Fruit fly (Drosophila melanogaster) whole organism, embryonic: ENCODE results near the gene Pisd.
A peak's percentile ranks its signal among the peaks of the same experiment; 100 is the strongest.

ENCODE experiments used
- ATbp ChIP-seq: fragments of 200-800 bp; sonication (Bioruptor generic); optimal IDR thresholded peaks from 2 replicates; lab custom pipeline; 2017; ENCODE audit warnings: missing biosample characterization, mild to moderate bottlenecking, missing genetic modification characterization, missing genetic modification reagents
- Atf3 ChIP-seq: fragments of 200-800 bp; sonication (Bioruptor generic); optimal IDR thresholded peaks from 3 replicates; lab custom pipeline; 2016; ENCODE audit warnings: missing biosample characterization, missing genetic modification characterization
- Atf6 ChIP-seq: fragments of 200-800 bp; sonication (Bioruptor generic); IDR thresholded peaks from 2 replicates; pipeline ENCODE4 v1.3.6; 2022; ENCODE audit warnings: missing biosample characterization, missing genetic modification characterization
- BEAF-32 ChIP-seq: fragments of 200-800 bp; sonication (Bioruptor generic); optimal IDR thresholded peaks from 3 replicates; lab custom pipeline; 2017; ENCODE audit warnings: missing biosample characterization, missing genetic modification characterization, mild to moderate bottlenecking, moderate library complexity, missing genetic modification reagents
- Bgb ChIP-seq: fragments of 200-800 bp; sonication (Bioruptor generic); IDR thresholded peaks from 2 replicates; pipeline ENCODE4 v1.3.6; 2022; ENCODE audit warnings: missing biosample characterization, missing genetic modification characterization; ENCODE audit not compliant: partially characterized antibody
- CG10267 ChIP-seq: fragments of 200-800 bp; sonication (Bioruptor generic); optimal IDR thresholded peaks from 2 replicates; lab custom pipeline; 2018; ENCODE audit warnings: missing biosample characterization, mild to moderate bottlenecking, missing genetic modification characterization, moderate library complexity
- CG10431 ChIP-seq: fragments of 200-800 bp; sonication (Bioruptor generic); optimal IDR thresholded peaks from 3 replicates; lab custom pipeline; 2018; ENCODE audit warnings: missing biosample characterization, mild to moderate bottlenecking, missing genetic modification characterization
- CG10543 ChIP-seq: fragments of 200-800 bp; sonication (Bioruptor generic); optimal IDR thresholded peaks from 3 replicates; lab custom pipeline; 2017; ENCODE audit warnings: missing biosample characterization, mild to moderate bottlenecking, missing genetic modification characterization, moderate library complexity
- CG10959 ChIP-seq: fragments of 200-800 bp; sonication (Bioruptor generic); IDR thresholded peaks from 2 replicates; pipeline ENCODE4 v1.3.6; 2022; ENCODE audit warnings: missing biosample characterization, missing genetic modification characterization
- CG12659 ChIP-seq: fragments of 200-800 bp; sonication (Bioruptor generic); optimal IDR thresholded peaks from 3 replicates; lab custom pipeline; 2017; ENCODE audit warnings: mild to moderate bottlenecking, missing biosample characterization, missing genetic modification reagents, missing genetic modification characterization
- CG13296 ChIP-seq: fragments of 200-800 bp; sonication (Bioruptor generic); optimal IDR thresholded peaks from 3 replicates; lab custom pipeline; 2018; ENCODE audit warnings: missing biosample characterization, mild to moderate bottlenecking, missing genetic modification characterization
- CG15601 ChIP-seq: fragments of 200-800 bp; sonication (Bioruptor generic); optimal IDR thresholded peaks from 3 replicates; lab custom pipeline; 2019; ENCODE audit warnings: missing biosample characterization, mild to moderate bottlenecking, missing genetic modification characterization, moderate library complexity
- CG16813 ChIP-seq: fragments of 200-800 bp; sonication (Bioruptor generic); IDR thresholded peaks from 3 replicates; pipeline ENCODE4 v1.3.6; 2022; ENCODE audit warnings: missing biosample characterization, missing genetic modification characterization; ENCODE audit not compliant: partially characterized antibody
- CG17359 ChIP-seq: fragments of 200-800 bp; sonication (Bioruptor generic); optimal IDR thresholded peaks from 3 replicates; lab custom pipeline; 2018; ENCODE audit warnings: missing biosample characterization, mild to moderate bottlenecking, missing genetic modification characterization, moderate library complexity
- CG2116 ChIP-seq: fragments of 200-800 bp; sonication (Bioruptor generic); optimal IDR thresholded peaks from 3 replicates; lab custom pipeline; 2018; ENCODE audit warnings: missing biosample characterization, mild to moderate bottlenecking, missing genetic modification characterization
- CG2199 ChIP-seq: fragments of 200-800 bp; sonication (Bioruptor generic); IDR thresholded peaks from 3 replicates; pipeline ENCODE4 v1.3.6; 2022; ENCODE audit warnings: missing biosample characterization, missing genetic modification characterization
- CG34376 ChIP-seq: fragments of 200-800 bp; sonication (Bioruptor generic); optimal IDR thresholded peaks from 2 replicates; lab custom pipeline; 2018; ENCODE audit warnings: missing biosample characterization, mild to moderate bottlenecking, missing genetic modification characterization
- CG34422 ChIP-seq: fragments of 200-800 bp; sonication (Bioruptor generic); IDR thresholded peaks from 3 replicates; pipeline ENCODE4 v1.3.6; 2022; ENCODE audit warnings: missing biosample characterization, missing genetic modification characterization
- CG4424 ChIP-seq: fragments of 200-800 bp; sonication (Bioruptor generic); optimal IDR thresholded peaks from 3 replicates; lab custom pipeline; 2016; ENCODE audit warnings: missing biosample characterization, missing genetic modification characterization
- CG8924 ChIP-seq: fragments of 200-800 bp; optimal IDR thresholded peaks from 3 replicates; lab custom pipeline; 2019; ENCODE audit warnings: missing biosample characterization, mild to moderate bottlenecking, missing genetic modification characterization, moderate library complexity
- CoRest ChIP-seq: fragments of 200-800 bp; sonication (Bioruptor generic); optimal IDR thresholded peaks from 3 replicates; lab custom pipeline; 2018; ENCODE audit warnings: missing biosample characterization, mild to moderate bottlenecking, missing genetic modification characterization, moderate library complexity
- Dad ChIP-seq: fragments of 200-800 bp; sonication (Bioruptor generic); optimal IDR thresholded peaks from 3 replicates; lab custom pipeline; 2016; ENCODE audit warnings: missing biosample characterization, missing genetic modification characterization
- Dip3 ChIP-seq: fragments of 200-800 bp; sonication (Bioruptor generic); optimal IDR thresholded peaks from 3 replicates; lab custom pipeline; 2016; ENCODE audit warnings: missing biosample characterization, missing genetic modification characterization
- E2f2 ChIP-seq: fragments of 200-800 bp; sonication (Bioruptor generic); IDR thresholded peaks from 2 replicates; pipeline ENCODE4 v1.3.6; 2022; ENCODE audit warnings: missing biosample characterization, missing genetic modification characterization
- Ets97D ChIP-seq: fragments of 200-800 bp; sonication (Bioruptor generic); optimal IDR thresholded peaks from 3 replicates; lab custom pipeline; 2016; ENCODE audit warnings: missing biosample characterization, missing genetic modification characterization
- Max ChIP-seq: fragments of 200-800 bp; sonication (Bioruptor generic); optimal IDR thresholded peaks from 2 replicates; lab custom pipeline; 2016; ENCODE audit warnings: missing biosample characterization, mild to moderate bottlenecking, missing genetic modification characterization
- Pdp1 ChIP-seq, 2 experiments: fragments of 200-800 bp; sonication (Bioruptor generic); optimal IDR thresholded peaks; 3 replicates each; lab custom pipeline; 2016; ENCODE audit warnings: missing biosample characterization in 2 of 2, missing genetic modification characterization in 2 of 2, mild to moderate bottlenecking in 1 of 2, moderate library complexity in 1 of 2
- Sin3A ChIP-seq: fragments of >200 bp; optimal IDR thresholded peaks from 2 replicates; lab custom pipeline; 2018
- Sry-β ChIP-seq: fragments of 200-800 bp; sonication (Bioruptor generic); optimal IDR thresholded peaks from 2 replicates; lab custom pipeline; 2018; ENCODE audit warnings: missing biosample characterization, mild to moderate bottlenecking, missing genetic modification characterization, moderate library complexity
- Stat92E ChIP-seq, 3 experiments: fragments of >200 bp in 2 of 3; fragments of 200-800 bp in 1 of 3; sonication (Bioruptor generic) in 1 of 3; optimal IDR thresholded peaks; 2 replicates each; lab custom pipeline; 2017 to 2019; ENCODE audit warnings: missing biosample characterization in 3 of 3, missing genetic modification characterization in 3 of 3, mild to moderate bottlenecking in 1 of 3, moderate library complexity in 1 of 3
- Tbp ChIP-seq: fragments of >200 bp; optimal IDR thresholded peaks from 2 replicates; lab custom pipeline; 2018; ENCODE audit warnings: missing biosample characterization, missing genetic modification characterization
- YL-1 ChIP-seq: fragments of 200-800 bp; sonication (Bioruptor generic); optimal IDR thresholded peaks from 3 replicates; lab custom pipeline; 2017; ENCODE audit warnings: missing biosample characterization, mild to moderate bottlenecking, missing genetic modification characterization
- amos ChIP-seq: fragments of 200-800 bp; sonication (Bioruptor generic); IDR thresholded peaks from 2 replicates; pipeline ENCODE4 v1.3.6; 2022; ENCODE audit warnings: missing biosample characterization, missing genetic modification characterization; ENCODE audit not compliant: partially characterized antibody
- ara ChIP-seq: fragments of 200-800 bp; sonication (Bioruptor generic); IDR thresholded peaks from 2 replicates; pipeline ENCODE4 v1.3.6; 2022; ENCODE audit warnings: missing biosample characterization, missing genetic modification characterization
- gem ChIP-seq: fragments of 200-800 bp; sonication (Bioruptor generic); optimal IDR thresholded peaks from 2 replicates; lab custom pipeline; 2019; ENCODE audit warnings: missing biosample characterization, mild to moderate bottlenecking, missing genetic modification characterization, moderate library complexity
- knrl ChIP-seq: fragments of 200-800 bp; sonication (Bioruptor generic); IDR thresholded peaks from 3 replicates; pipeline ENCODE4 v1.3.6; 2022; ENCODE audit warnings: missing biosample characterization, missing genetic modification characterization; ENCODE audit not compliant: partially characterized antibody
- lilli ChIP-seq: fragments of 200-800 bp; sonication (Bioruptor generic); optimal IDR thresholded peaks from 3 replicates; lab custom pipeline; 2016; ENCODE audit warnings: missing biosample characterization, missing genetic modification characterization
- lola ChIP-seq, 3 experiments: fragments of >200 bp in 2 of 3; fragments of 200-800 bp in 1 of 3; sonication (Bioruptor generic) in 1 of 3; optimal IDR thresholded peaks; 2 replicates each; lab custom pipeline; 2017 to 2019; ENCODE audit warnings: missing biosample characterization in 3 of 3, missing genetic modification characterization in 3 of 3, mild to moderate bottlenecking in 1 of 3, moderate library complexity in 1 of 3
- nmo ChIP-seq: fragments of 200-800 bp; sonication (Bioruptor generic); optimal IDR thresholded peaks from 2 replicates; lab custom pipeline; 2018; ENCODE audit warnings: missing biosample characterization, mild to moderate bottlenecking, missing genetic modification characterization, moderate library complexity
- p53 ChIP-seq: fragments of 200-800 bp; sonication (Bioruptor generic); optimal IDR thresholded peaks from 2 replicates; lab custom pipeline; 2016; ENCODE audit warnings: missing biosample characterization, missing genetic modification characterization
- pho ChIP-seq: fragments of 200-800 bp; sonication (Bioruptor generic); optimal IDR thresholded peaks from 2 replicates; lab custom pipeline; 2016; ENCODE audit warnings: missing biosample characterization, missing genetic modification characterization
- pzg ChIP-seq: fragments of 200-800 bp; sonication (Bioruptor generic); optimal IDR thresholded peaks from 3 replicates; lab custom pipeline; 2018; ENCODE audit warnings: missing biosample characterization, mild to moderate bottlenecking, missing genetic modification characterization, moderate library complexity
- sim ChIP-seq: fragments of 200-800 bp; sonication (Bioruptor generic); IDR thresholded peaks from 2 replicates; pipeline ENCODE4 v1.3.6; 2022; ENCODE audit warnings: missing biosample characterization, missing genetic modification characterization
- sna ChIP-seq: fragments of 200-800 bp; sonication (Bioruptor generic); IDR thresholded peaks from 2 replicates; pipeline ENCODE4 v1.3.6; 2022; ENCODE audit warnings: missing biosample characterization, missing genetic modification characterization; ENCODE audit not compliant: partially characterized antibody
- sob ChIP-seq: fragments of 200-800 bp; sonication (Bioruptor generic); IDR thresholded peaks from 2 replicates; pipeline ENCODE4 v1.3.6; 2022; ENCODE audit warnings: missing biosample characterization, missing genetic modification characterization
- tio ChIP-seq: fragments of 200-800 bp; sonication (Bioruptor generic); optimal IDR thresholded peaks from 2 replicates; lab custom pipeline; 2017; ENCODE audit warnings: missing biosample characterization, missing genetic modification characterization, inconsistent platforms
- vvl ChIP-seq: fragments of 200-800 bp; sonication (Bioruptor generic); IDR thresholded peaks from 2 replicates; pipeline ENCODE4 v1.3.6; 2022; ENCODE audit warnings: missing biosample characterization, missing genetic modification characterization

Gene Pisd

DNA sequence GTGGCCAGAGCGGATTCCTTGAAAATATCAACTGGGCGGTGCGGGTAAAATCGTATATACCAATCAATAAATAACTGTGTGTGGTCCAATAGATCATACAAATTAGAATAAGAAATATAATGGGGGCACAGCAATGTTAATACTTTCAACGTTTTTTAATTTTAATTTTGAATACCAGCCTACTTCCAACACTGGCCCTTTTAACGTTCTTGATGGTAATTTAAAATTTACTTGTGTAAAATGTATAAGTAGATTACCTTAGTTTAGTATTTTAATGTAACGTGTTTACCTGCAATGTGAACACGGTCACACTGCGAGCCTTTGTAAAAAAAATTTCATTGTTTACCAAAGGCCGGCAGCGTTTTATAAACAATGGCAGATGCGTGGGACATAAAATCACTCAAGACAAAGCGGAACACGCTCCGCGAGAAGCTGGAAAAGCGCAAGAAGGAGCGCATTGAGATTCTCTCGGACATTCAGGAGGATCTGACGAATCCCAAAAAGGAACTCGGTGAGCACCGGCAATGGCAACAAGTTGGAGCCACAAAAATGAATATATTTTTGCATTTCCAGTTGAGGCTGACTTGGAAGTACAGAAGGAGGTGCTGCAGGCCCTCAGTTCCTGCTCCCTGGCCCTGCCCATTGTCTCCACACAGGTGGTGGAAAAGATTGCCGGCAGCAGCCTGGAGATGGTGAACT lies 18.6 kb upstream of the Pisd start, which contains the start of the genes KrT95D and Mettl3 (continued):
- no peak for TF ChIP-seq ATbp
- TF ChIP-seq CG34422 (GFP tag; lab: Robert Waterston, UW), result peak; percentile 77; the same call in 1 of the 3 replicates
- TF ChIP-seq CG4424 (GFP tag; lab: Kevin White, UChicago), result peak; percentile 25
- peak; percentile 83 for TF ChIP-seq CG12659 (GFP tag; lab: Kevin White, UChicago)
- peak; percentile 34 for TF ChIP-seq Dip3 (GFP tag; lab: Kevin White, UChicago)
- peak; percentile 24; the same call in 2 of the 3 replicates for TF ChIP-seq CG16813 (GFP tag; lab: Robert Waterston, UW)
- TF ChIP-seq E2f2 (GFP tag; lab: Robert Waterston, UW), result peak; percentile 56
- TF ChIP-seq YL-1, result peak; percentile 28
- peak; percentile 43; the same call in 1 of the 3 replicates for TF ChIP-seq knrl (GFP tag; lab: Robert Waterston, UW)
- TF ChIP-seq Sin3A (lab: Kevin White, UChicago), result peak; percentile 81
- TF ChIP-seq CG10431, result no peak
- TF ChIP-seq Atf6 (GFP tag; lab: Robert Waterston, UW), result no peak
- TF ChIP-seq lilli (GFP tag; lab: Kevin White, UChicago), result peak; percentile 15
- peak; percentile 77 for TF ChIP-seq Ets97D (GFP tag; lab: Kevin White, UChicago)
- no peak for TF ChIP-seq CG34376 (GFP tag; lab: Kevin White, UChicago)
- TF ChIP-seq CoRest (tag; lab: Kevin White, UChicago), result peak; percentile 41
- peak; percentile 2 to 32 for TF ChIP-seq Pdp1 (GFP tag; optimal IDR thresholded peaks at IDR 0.05; lab: Kevin White, UChicago)
- 0 out of 2 replicates have a peak, but pooled peaks have one; percentile 11 for TF ChIP-seq sna
- peak; percentile 62 for TF ChIP-seq CG2116 (GFP tag; lab: Kevin White, UChicago)
- peak; percentile 38; the same call in 1 of the 2 replicates for TF ChIP-seq Bgb (GFP tag; lab: Robert Waterston, UW)
- no peak for TF ChIP-seq p53 (GFP tag; lab: Kevin White, UChicago)
- TF ChIP-seq pzg (GFP tag; lab: Kevin White, UChicago), result peak; percentile 80
- no peak for TF ChIP-seq Atf3 (GFP tag; lab: Kevin White, UChicago)
- peak; percentile 60 for TF ChIP-seq nmo
- no peak for TF ChIP-seq CG10959
- peak; percentile 62 for TF ChIP-seq Tbp (GFP tag; lab: Kevin White, UChicago)
- TF ChIP-seq amos (GFP tag; lab: Robert Waterston, UW), result peak; percentile 35
- TF ChIP-seq CG10543, result peak; percentile 12
- peak; percentile 44 for TF ChIP-seq CG15601 (tag; lab: Kevin White, UChicago)
- peak; percentile 37 for TF ChIP-seq CG8924 (tag; lab: Kevin White, UChicago)
- TF ChIP-seq Dad (GFP tag; lab: Kevin White, UChicago), result peak; percentile 10
- TF ChIP-seq tio (GFP tag; lab: Kevin White, UChicago), result no peak
- 0 out of 2 replicates have a peak, but pooled peaks have one; percentile 47 for TF ChIP-seq sob
- TF ChIP-seq lola (GFP tag; optimal IDR thresholded peaks at IDR 0.05; lab: Kevin White, UChicago), result peak in 1 of 3 experiments; percentile 19
- TF ChIP-seq BEAF-32 (GFP tag; lab: Kevin White, UChicago), result peak; percentile 56
- no peak for TF ChIP-seq CG13296
- peak in 1 of 3 experiments; percentile 47 for TF ChIP-seq Stat92E (GFP tag; optimal IDR thresholded peaks at IDR 0.05; lab: Kevin White, UChicago)
- TF ChIP-seq sim (GFP tag; lab: Robert Waterston, UW), result no peak
- TF ChIP-seq CG10267 (tag; lab: Kevin White, UChicago), result peak; percentile 83
- TF ChIP-seq pho (GFP tag; lab: Kevin White, UChicago), result peak; percentile 14
- peak; percentile 23 for TF ChIP-seq CG17359
- TF ChIP-seq Max (GFP tag; lab: Kevin White, UChicago), result peak; percentile 46
- no peak for TF ChIP-seq Sry-β
- TF ChIP-seq vvl (GFP tag; lab: Robert Waterston, UW), result peak; percentile 42; the same call in 1 of the 2 replicates
- TF ChIP-seq ara, result 0 out of 2 replicates have a peak, but pooled peaks have one; percentile 17
- peak; percentile 32 for TF ChIP-seq gem
- TF ChIP-seq CG2199 (GFP tag; lab: Robert Waterston, UW), result 0 out of 3 replicates have a peak, but pooled peaks have one; percentile 21
